Fruit fly (Drosophila melanogaster) whole organism, embryonic: ENCODE results near the gene Pis.

Source experiments
- Abd-B ChIP-seq: fragments of 200-800 bp; sonication (Bioruptor generic); optimal IDR thresholded peaks from 2 replicates; lab custom pipeline; 2018; ENCODE audit warnings: missing biosample characterization, mild to moderate bottlenecking, missing genetic modification characterization, moderate library complexity
- Asciz ChIP-seq: fragments of 200-800 bp; sonication (Bioruptor generic); optimal IDR thresholded peaks from 2 replicates; lab custom pipeline; 2017; ENCODE audit warnings: missing biosample characterization, mild to moderate bottlenecking, missing genetic modification characterization, missing genetic modification reagents
- Bdp1 ChIP-seq: fragments of 200-800 bp; sonication (Bioruptor generic); optimal IDR thresholded peaks from 3 replicates; lab custom pipeline; 2016; ENCODE audit warnings: missing biosample characterization, missing genetic modification characterization
- CG10209 ChIP-seq: fragments of 200-800 bp; sonication (Bioruptor generic); optimal IDR thresholded peaks from 3 replicates; lab custom pipeline; 2017; ENCODE audit warnings: missing biosample characterization, mild to moderate bottlenecking, missing genetic modification characterization, missing genetic modification reagents
- CG13775 ChIP-seq: fragments of 200-800 bp; sonication (Bioruptor generic); optimal IDR thresholded peaks from 3 replicates; lab custom pipeline; 2017; ENCODE audit warnings: missing biosample characterization, mild to moderate bottlenecking, missing genetic modification characterization
- CG14014 ChIP-seq: fragments of 200-800 bp; sonication (Bioruptor generic); IDR thresholded peaks from 2 replicates; pipeline ENCODE4 v1.3.6; 2022; ENCODE audit warnings: missing biosample characterization, missing genetic modification characterization
- CG14667 ChIP-seq: fragments of 200-800 bp; sonication (Bioruptor generic); IDR thresholded peaks from 2 replicates; pipeline ENCODE4 v1.3.6; 2022; ENCODE audit warnings: missing biosample characterization, missing genetic modification characterization
- CG15011 ChIP-seq: fragments of 200-800 bp; sonication (Bioruptor generic); optimal IDR thresholded peaks from 3 replicates; lab custom pipeline; 2018; ENCODE audit warnings: missing biosample characterization, mild to moderate bottlenecking, missing genetic modification characterization
- CG15073 ChIP-seq: fragments of 200-800 bp; sonication (Bioruptor generic); optimal IDR thresholded peaks from 2 replicates; lab custom pipeline; 2016; ENCODE audit warnings: missing biosample characterization, missing genetic modification characterization
- CG1603 ChIP-seq: fragments of 200-800 bp; sonication (Bioruptor generic); optimal IDR thresholded peaks from 2 replicates; lab custom pipeline; 2019; ENCODE audit warnings: missing biosample characterization, mild to moderate bottlenecking, missing genetic modification characterization, moderate library complexity
- CG16779 ChIP-seq: fragments of 200-800 bp; sonication (Bioruptor generic); IDR thresholded peaks from 2 replicates; pipeline ENCODE4 v1.3.6; 2022; ENCODE audit warnings: missing biosample characterization, missing genetic modification characterization
- CG1792 ChIP-seq: fragments of 200-800 bp; sonication (Bioruptor generic); optimal IDR thresholded peaks from 2 replicates; lab custom pipeline; 2016; ENCODE audit warnings: missing biosample characterization, missing genetic modification characterization
- CG18476 ChIP-seq: fragments of 200-800 bp; sonication (Bioruptor generic); optimal IDR thresholded peaks from 2 replicates; lab custom pipeline; 2016; ENCODE audit warnings: missing biosample characterization, mild to moderate bottlenecking, missing genetic modification characterization
- CG2678 ChIP-seq: fragments of 200-800 bp; sonication (Bioruptor generic); optimal IDR thresholded peaks from 3 replicates; lab custom pipeline; 2019; ENCODE audit warnings: missing biosample characterization, mild to moderate bottlenecking, missing genetic modification characterization, moderate library complexity
- CG32767 ChIP-seq: fragments of 200-800 bp; sonication (Bioruptor generic); IDR thresholded peaks from 2 replicates; pipeline ENCODE4 v1.3.6; 2022; ENCODE audit warnings: missing biosample characterization, missing genetic modification characterization
- CG3281 ChIP-seq: fragments of 200-800 bp; sonication (Bioruptor generic); optimal IDR thresholded peaks from 3 replicates; lab custom pipeline; 2017; ENCODE audit warnings: missing biosample characterization, mild to moderate bottlenecking, missing genetic modification characterization
- CG6854 ChIP-seq: fragments of 200-800 bp; sonication (Bioruptor generic); optimal IDR thresholded peaks from 3 replicates; lab custom pipeline; 2017; ENCODE audit warnings: missing biosample characterization, mild to moderate bottlenecking, missing genetic modification characterization
- CG9215 ChIP-seq: fragments of 200-800 bp; sonication (Bioruptor generic); IDR thresholded peaks from 2 replicates; pipeline ENCODE4 v1.3.6; 2022; ENCODE audit warnings: missing biosample characterization, missing genetic modification characterization
- CkIIα-i1 ChIP-seq: fragments of 200-800 bp; sonication (Bioruptor generic); IDR thresholded peaks from 2 replicates; pipeline ENCODE4 v1.3.6; 2022; ENCODE audit warnings: missing biosample characterization, missing genetic modification characterization
- D ChIP-seq, 2 experiments: fragments of 200-800 bp in 1 of 2; fragments of >200 bp in 1 of 2; sonication (Bioruptor generic) in 1 of 2; optimal IDR thresholded peaks; 2 replicates in 1 of 2; 3 replicates in 1 of 2; lab custom pipeline; 2017; ENCODE audit warnings: mild to moderate bottlenecking in 1 of 2, missing biosample characterization in 1 of 2, missing genetic modification characterization in 1 of 2, missing genetic modification reagents in 1 of 2
- Dfd ChIP-seq, 2 experiments: fragments of >200 bp; optimal IDR thresholded peaks; 2 replicates each; lab custom pipeline; 2017; ENCODE audit warnings: missing biosample characterization in 2 of 2, missing genetic modification characterization in 2 of 2
- Dll ChIP-seq: fragments of 200-800 bp; sonication (Bioruptor generic); IDR thresholded peaks from 4 replicates; pipeline ENCODE4 v1.3.6; 2022; ENCODE audit warnings: missing biosample characterization, missing genetic modification characterization; ENCODE audit not compliant: partially characterized antibody
- Hand ChIP-seq: fragments of 200-800 bp; sonication (Bioruptor generic); optimal IDR thresholded peaks from 2 replicates; lab custom pipeline; 2017; ENCODE audit warnings: mild to moderate bottlenecking, missing biosample characterization, missing genetic modification reagents, missing genetic modification characterization
- Hr51 ChIP-seq, 2 experiments: fragments of 200-800 bp; sonication (Bioruptor generic); optimal IDR thresholded peaks; 2 replicates in 1 of 2; 3 replicates in 1 of 2; lab custom pipeline; 2016 to 2018; ENCODE audit warnings: missing biosample characterization in 2 of 2, missing genetic modification characterization in 2 of 2, mild to moderate bottlenecking in 1 of 2, moderate library complexity in 1 of 2
- Kr ChIP-seq: fragments of 200-800 bp; sonication (Bioruptor generic); optimal IDR thresholded peaks from 2 replicates; lab custom pipeline; 2017; ENCODE audit warnings: missing biosample characterization, mild to moderate bottlenecking, missing genetic modification characterization
- MBD-R2 ChIP-seq: fragments of 200-800 bp; sonication (Bioruptor generic); IDR thresholded peaks from 2 replicates; pipeline ENCODE4 v1.3.6; 2022; ENCODE audit warnings: missing biosample characterization, missing genetic modification characterization
- MTF-1 ChIP-seq: fragments of 200-800 bp; sonication (Bioruptor generic); optimal IDR thresholded peaks from 2 replicates; lab custom pipeline; 2018; ENCODE audit warnings: missing biosample characterization, mild to moderate bottlenecking, missing genetic modification characterization, borderline replicate concordance
- Nf-YA ChIP-seq: fragments of 200-800 bp; sonication (Bioruptor generic); IDR thresholded peaks from 2 replicates; pipeline ENCODE4 v1.3.6; 2022; ENCODE audit warnings: missing biosample characterization, missing genetic modification characterization
- Scr ChIP-seq: fragments of 200-800 bp; sonication (Bioruptor generic); IDR thresholded peaks from 2 replicates; pipeline ENCODE4 v1.3.6; 2022; ENCODE audit warnings: missing biosample characterization, missing genetic modification characterization; ENCODE audit not compliant: partially characterized antibody
- Xbp1 ChIP-seq: fragments of 200-800 bp; sonication (Bioruptor generic); optimal IDR thresholded peaks from 3 replicates; lab custom pipeline; 2016; ENCODE audit warnings: missing biosample characterization, mild to moderate bottlenecking, missing genetic modification characterization
- ab ChIP-seq: fragments of 200-800 bp; sonication (Bioruptor generic); optimal IDR thresholded peaks from 2 replicates; lab custom pipeline; 2016; ENCODE audit warnings: missing biosample characterization, missing genetic modification characterization
- al ChIP-seq: fragments of 200-800 bp; sonication (Bioruptor generic); IDR thresholded peaks from 2 replicates; pipeline ENCODE4 v1.3.6; 2022; ENCODE audit warnings: missing biosample characterization, missing genetic modification characterization
- ash1 ChIP-seq: fragments of 200-800 bp; sonication (Bioruptor generic); optimal IDR thresholded peaks from 2 replicates; lab custom pipeline; 2018; ENCODE audit warnings: missing biosample characterization, mild to moderate bottlenecking, missing genetic modification characterization
- bab2 ChIP-seq: fragments of 200-800 bp; sonication (Bioruptor generic); optimal IDR thresholded peaks from 2 replicates; lab custom pipeline; 2016; ENCODE audit warnings: missing biosample characterization, missing genetic modification characterization
- ems ChIP-seq: fragments of 200-800 bp; sonication (Bioruptor generic); optimal IDR thresholded peaks from 3 replicates; lab custom pipeline; 2016; ENCODE audit warnings: missing biosample characterization, missing genetic modification characterization
- kay ChIP-seq: fragments of 200-800 bp; sonication (Bioruptor generic); optimal IDR thresholded peaks from 2 replicates; lab custom pipeline; 2016; ENCODE audit warnings: missing biosample characterization, missing genetic modification characterization
- klu ChIP-seq: fragments of 200-800 bp; sonication (Bioruptor generic); IDR thresholded peaks from 2 replicates; pipeline ENCODE4 v1.3.6; 2022; ENCODE audit warnings: missing biosample characterization, missing genetic modification characterization
- pan ChIP-seq, 4 experiments: fragments of >200 bp in 3 of 4; fragments of 200-800 bp in 1 of 4; sonication (Bioruptor generic) in 1 of 4; optimal IDR thresholded peaks in 3 of 4; IDR thresholded peaks in 1 of 4; 2 replicates each; pipeline versions ENCODE4 v1.3.6 to Lab custom; 2017 to 2022; ENCODE audit warnings: missing biosample characterization in 2 of 4, missing genetic modification characterization in 2 of 4, mixed read lengths in 1 of 4
- pb ChIP-seq: fragments of 200-800 bp; sonication (Bioruptor generic); optimal IDR thresholded peaks from 3 replicates; lab custom pipeline; 2016; ENCODE audit warnings: missing biosample characterization, missing genetic modification characterization
- salm ChIP-seq: fragments of 200-800 bp; sonication (Bioruptor generic); optimal IDR thresholded peaks from 2 replicates; lab custom pipeline; 2018; ENCODE audit warnings: missing biosample characterization, mild to moderate bottlenecking, missing genetic modification characterization
- sob ChIP-seq: fragments of 200-800 bp; sonication (Bioruptor generic); IDR thresholded peaks from 2 replicates; pipeline ENCODE4 v1.3.6; 2022; ENCODE audit warnings: missing biosample characterization, missing genetic modification characterization
- sr ChIP-seq: fragments of 200-800 bp; sonication (Bioruptor generic); IDR thresholded peaks from 3 replicates; pipeline ENCODE4 v1.3.6; 2022; ENCODE audit warnings: missing biosample characterization, missing genetic modification characterization
- tio ChIP-seq: fragments of 200-800 bp; sonication (Bioruptor generic); optimal IDR thresholded peaks from 2 replicates; lab custom pipeline; 2017; ENCODE audit warnings: missing biosample characterization, missing genetic modification characterization, inconsistent platforms
- tll ChIP-seq, 2 experiments: fragments of 200-800 bp in 1 of 2; fragments of >200 bp in 1 of 2; sonication (Bioruptor generic) in 1 of 2; optimal IDR thresholded peaks; 2 replicates each; lab custom pipeline; 2017 to 2019; ENCODE audit warnings: missing biosample characterization in 2 of 2, missing genetic modification characterization in 2 of 2, mild to moderate bottlenecking in 1 of 2, moderate library complexity in 1 of 2
- tx ChIP-seq: fragments of 200-800 bp; sonication (Bioruptor generic); optimal IDR thresholded peaks from 2 replicates; lab custom pipeline; 2016; ENCODE audit warnings: missing biosample characterization, missing genetic modification characterization
- unpg ChIP-seq: fragments of 200-800 bp; sonication (Bioruptor generic); optimal IDR thresholded peaks from 3 replicates; lab custom pipeline; 2018; ENCODE audit warnings: missing biosample characterization, mild to moderate bottlenecking, missing genetic modification characterization, moderate library complexity
- usp ChIP-seq: fragments of >200 bp; optimal IDR thresholded peaks from 2 replicates; lab custom pipeline; 2017; ENCODE audit warnings: missing biosample characterization, missing genetic modification characterization
- z ChIP-seq: fragments of 200-800 bp; sonication (Bioruptor generic); IDR thresholded peaks from 3 replicates; pipeline ENCODE4 v1.3.6; 2022; ENCODE audit warnings: missing biosample characterization, missing genetic modification characterization
- zen ChIP-seq: fragments of 200-800 bp; sonication (Bioruptor generic); optimal IDR thresholded peaks from 3 replicates; lab custom pipeline; 2018; ENCODE audit warnings: missing biosample characterization, mild to moderate bottlenecking, missing genetic modification characterization, moderate library complexity
- zen2 ChIP-seq: fragments of 200-800 bp; sonication (Bioruptor generic); IDR thresholded peaks from 3 replicates; pipeline ENCODE4 v1.3.6; 2022; ENCODE audit warnings: missing biosample characterization, missing genetic modification characterization; ENCODE audit not compliant: partially characterized antibody

The Pis gene

DNA sequence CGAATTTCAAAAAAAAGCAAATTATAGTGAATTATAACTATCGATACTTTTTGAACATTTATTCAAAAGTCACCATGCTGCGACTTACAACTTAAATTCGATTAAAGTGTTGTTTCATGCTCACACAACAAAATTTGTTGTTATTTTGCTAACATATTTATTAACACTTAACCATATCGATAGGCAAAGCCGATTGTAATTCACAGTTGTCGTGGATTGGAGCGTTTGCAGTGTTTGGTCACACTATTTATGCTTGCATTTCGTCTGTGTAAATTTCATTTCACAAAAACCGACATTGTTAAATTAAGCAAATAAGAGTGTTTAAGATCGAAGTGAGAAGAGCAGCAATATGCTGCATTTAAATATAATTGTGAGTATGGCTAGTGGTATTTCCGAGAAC lies 8.8 kb upstream of the Pis start, which contains the start of gene HUWE1 (continued):
- TF ChIP-seq sr (GFP tag; lab: Robert Waterston, UW) (no peak), CG32767 (GFP tag; lab: Robert Waterston, UW) (no peak), CG14667 (GFP tag; lab: Robert Waterston, UW) (no peak), MTF-1 (GFP tag; lab: Kevin White, UChicago) (no peak), pb (no peak), Hr51 (GFP tag; optimal IDR thresholded peaks at IDR 0.05; lab: Kevin White, UChicago) (no peak), CG15073 (no peak), CG3281 (no peak), Scr (GFP tag; lab: Robert Waterston, UW) (peak; percentile 83), Dfd (GFP tag; optimal IDR thresholded peaks at IDR 0.05; lab: Kevin White, UChicago) (no peak), MBD-R2 (GFP tag; lab: Robert Waterston, UW) (peak; percentile 56), CG14014 (no peak), CG1792 (GFP tag; lab: Kevin White, UChicago) (no peak), zen (peak; percentile 31), CG10209 (GFP tag; lab: Kevin White, UChicago) (no peak), Nf-YA (GFP tag; lab: Robert Waterston, UW) (no peak), ems (no peak), kay (GFP tag; lab: Kevin White, UChicago) (no peak), Dll (GFP tag; lab: Robert Waterston, UW) (peak; percentile 83), Hand (no peak), CG18476 (GFP tag; lab: Kevin White, UChicago) (no peak), CG9215 (GFP tag; lab: Robert Waterston, UW) (no peak), CG15011 (GFP tag; lab: Kevin White, UChicago) (no peak), ash1 (GFP tag; lab: Kevin White, UChicago) (no peak), pan (optimal IDR thresholded peaks at IDR 0.05; lab: Kevin White, UChicago) (no peak), pan (GFP tag; optimal IDR thresholded peaks at IDR 0.05 in 1 of 2, IDR thresholded peaks at IDR 0.05 in 1 of 2) (no peak), Abd-B (peak; percentile 34), Xbp1 (GFP tag; lab: Kevin White, UChicago) (no peak), z (GFP tag; lab: Robert Waterston, UW) (no peak), usp (no peak), klu (GFP tag; lab: Robert Waterston, UW) (no peak), tio (GFP tag; lab: Kevin White, UChicago) (no peak), CG13775 (GFP tag; lab: Kevin White, UChicago) (no peak), salm (tag; lab: Kevin White, UChicago) (peak; percentile 2), CkIIα-i1 (GFP tag; lab: Robert Waterston, UW) (no peak), Asciz (GFP tag; lab: Kevin White, UChicago) (no peak), CG1603 (tag; lab: Kevin White, UChicago) (no peak), Bdp1 (GFP tag; lab: Kevin White, UChicago) (no peak), sob (GFP tag; lab: Robert Waterston, UW) (peak; percentile 45; the same call in 1 of the 2 replicates), D (optimal IDR thresholded peaks at IDR 0.05; lab: Kevin White, UChicago) (no peak), D (GFP tag; optimal IDR thresholded peaks at IDR 0.05; lab: Kevin White, UChicago) (no peak), al (GFP tag; lab: Robert Waterston, UW) (no peak), unpg (GFP tag; lab: Kevin White, UChicago) (no peak), tx (no peak), ab (GFP tag; lab: Kevin White, UChicago) (no peak), CG2678 (tag; lab: Kevin White, UChicago) (no peak), zen2 (GFP tag; lab: Robert Waterston, UW) (peak; percentile 58; the same call in 2 of the 3 replicates), Kr (no peak), tll (GFP tag; optimal IDR thresholded peaks at IDR 0.05; lab: Kevin White, UChicago) (peak in 1 of 2 experiments; percentile 9), CG6854 (GFP tag; lab: Kevin White, UChicago) (no peak), bab2 (GFP tag; lab: Kevin White, UChicago) (no peak), CG16779 (GFP tag; lab: Robert Waterston, UW) (no peak)
